Worm (Caenorhabditis elegans) whole organism, early embryonic: ENCODE measurements around the gene F01G10.10.

Experiments
- B0310.2 ChIP-seq: sonication (generic microtip); optimal IDR thresholded peaks from 2 replicates; lab custom pipeline; 2016; ENCODE audit warnings: mild to moderate bottlenecking, missing genetic modification characterization, missing compliant biosample characterization
- aly-1 ChIP-seq: sonication (generic microtip); optimal IDR thresholded peaks from 2 replicates; lab custom pipeline; 2016; ENCODE audit warnings: missing genetic modification characterization, missing compliant biosample characterization
- ama-1 ChIP-seq: fragments of 150-350 bp; optimal IDR thresholded peaks from 2 replicates; lab custom pipeline; 2014
- ceh-36 ChIP-seq: sonication (generic microtip); optimal IDR thresholded peaks from 2 replicates; lab custom pipeline; 2016; ENCODE audit warnings: missing genetic modification characterization, inconsistent platforms, missing compliant biosample characterization
- flt-1 ChIP-seq: fragments of 200-800 bp; sonication (Bioruptor generic); IDR thresholded peaks from 2 replicates; pipeline ENCODE4 v1.3.6; 2022; ENCODE audit warnings: missing genetic modification characterization, missing compliant biosample characterization
- pes-1 ChIP-seq: fragments of 200-800 bp; sonication (Bioruptor generic); IDR thresholded peaks from 2 replicates; pipeline ENCODE4 v1.3.6; 2022; ENCODE audit warnings: missing genetic modification reagents, missing genetic modification characterization, missing compliant biosample characterization
- scrt-1 ChIP-seq: fragments of 200-800 bp; sonication (Bioruptor generic); IDR thresholded peaks from 2 replicates; pipeline ENCODE4 v1.3.6; 2022; ENCODE audit warnings: missing genetic modification characterization, missing compliant biosample characterization
- sea-1 ChIP-seq: fragments of 200-800 bp; sonication (Bioruptor generic); conservative IDR thresholded peaks from 2 replicates; pipeline ENCODE4 v1.3.6; 2022; ENCODE audit warnings: missing genetic modification characterization, missing compliant biosample characterization
- tbx-11 ChIP-seq: fragments of 200-800 bp; sonication (Bioruptor generic); IDR thresholded peaks from 2 replicates; pipeline ENCODE4 v1.3.6; 2022; ENCODE audit warnings: missing genetic modification characterization, missing compliant biosample characterization
- tbx-37 ChIP-seq: fragments of 200-800 bp; sonication (Bioruptor generic); conservative IDR thresholded peaks from 2 replicates; pipeline ENCODE4 v1.3.6; 2022; ENCODE audit warnings: missing genetic modification reagents, missing genetic modification characterization, missing compliant biosample characterization

ce11 chrIV:10294030-10294429, 48.1 kb downstream of the F01G10.10 start, which contains the start of gene R09E10.6:
- TF ChIP-seq aly-1 (tag; lab: Kevin White, UChicago) = no peak
- TF ChIP-seq sea-1 (GFP tag; lab: Robert Waterston, UW) = no peak
- no peak for TF ChIP-seq ama-1
- no peak for TF ChIP-seq pes-1 (GFP tag; lab: Robert Waterston, UW)
- no peak for TF ChIP-seq tbx-11 (GFP tag; lab: Robert Waterston, UW)
- TF ChIP-seq flt-1 = no peak
- TF ChIP-seq scrt-1 (GFP tag; lab: Robert Waterston, UW) = no peak
- TF ChIP-seq B0310.2 = no peak
- no peak for TF ChIP-seq tbx-37 (GFP tag; lab: Robert Waterston, UW)
- no peak for TF ChIP-seq ceh-36 (tag; lab: Kevin White, UChicago)
